Comparison of ENCODE assay signal across 4 fruit fly cellular contexts in genomic region chr3R:21365262-21365661, dm6.
A peak's percentile ranks its signal among the peaks of the same experiment; 100 is the strongest.
TF ChIP-seq lines count a peak whose summit lies in the region.

No protein-coding gene starts in this region.

TF ChIP-seq in whole organism, adult, 20 proteins besides CTCF, POLR2A, EP300 and RAD21 (continued from another document):
- peak; percentile 98 for TF ChIP-seq CG5204 (GFP tag; optimal IDR thresholded peaks at IDR 0.05; lab: Kevin White, UChicago)
- TF ChIP-seq CG14711 (tag; optimal IDR thresholded peaks at IDR 0.05; lab: Kevin White, UChicago): peak; percentile 91

TF ChIP-seq in whole organism, embryonic, 481 proteins besides CTCF, POLR2A, EP300 and RAD21 (continued from another document and continues in another):
- TF ChIP-seq sob (GFP tag; IDR thresholded peaks at IDR 0.05; lab: Robert Waterston, UW) (peak; percentile 95), BtbVII (GFP tag; optimal IDR thresholded peaks at IDR 0.05; lab: Kevin White, UChicago) (peak; percentile 94), CG6272 (GFP tag; IDR thresholded peaks at IDR 0.05; lab: Robert Waterston, UW) (peak; percentile 95), CG16815 (GFP tag; optimal IDR thresholded peaks at IDR 0.05; lab: Kevin White, UChicago) (peak; percentile 98), lmd (GFP tag; IDR thresholded peaks at IDR 0.05; lab: Robert Waterston, UW) (peak; percentile 98), CG15601 (tag; optimal IDR thresholded peaks at IDR 0.05; lab: Kevin White, UChicago) (peak; percentile 93), jigr1 (GFP tag; IDR thresholded peaks at IDR 0.05; lab: Robert Waterston, UW) (peak; percentile 91), sug (tag; optimal IDR thresholded peaks at IDR 0.05; lab: Kevin White, UChicago) (peak; percentile 98), psq (GFP tag; optimal IDR thresholded peaks at IDR 0.05; lab: Kevin White, UChicago) (peak; percentile 79), Abd-B (GFP tag; optimal IDR thresholded peaks at IDR 0.05; lab: Kevin White, UChicago) (peak; percentile 97), CG2129 (GFP tag; IDR thresholded peaks at IDR 0.05; lab: Robert Waterston, UW; ENCODE audit: partially characterized antibody) (no peak), ara (GFP tag; IDR thresholded peaks at IDR 0.05; lab: Robert Waterston, UW) (peak; percentile 83), CG13424 (tag; optimal IDR thresholded peaks at IDR 0.05; lab: Kevin White, UChicago) (peak; percentile 98), CrebB (tag; optimal IDR thresholded peaks at IDR 0.05; lab: Kevin White, UChicago) (peak; percentile 89), jumu (GFP tag; optimal IDR thresholded peaks at IDR 0.05; lab: Kevin White, UChicago) (peak; percentile 93), tgo (GFP tag; IDR thresholded peaks at IDR 0.05; lab: Robert Waterston, UW) (peak; percentile 95), kni (GFP tag; optimal IDR thresholded peaks at IDR 0.05; lab: Kevin White, UChicago) (peak; percentile 94), nerfin-2 (GFP tag; IDR thresholded peaks at IDR 0.05; lab: Robert Waterston, UW; ENCODE audit: partially characterized antibody) (no peak), wdn (GFP tag; IDR thresholded peaks at IDR 0.05; lab: Robert Waterston, UW) (peak; percentile 90), Med (GFP tag; lab: Kevin White, UChicago) (peak; percentile 98), unc-4 (GFP tag; IDR thresholded peaks at IDR 0.05; lab: Robert Waterston, UW; ENCODE audit: partially characterized antibody) (no peak), jing (GFP tag; optimal IDR thresholded peaks at IDR 0.05; lab: Kevin White, UChicago) (peak; percentile 84), Hey (tag; optimal IDR thresholded peaks at IDR 0.05; lab: Kevin White, UChicago) (peak; percentile 84), dysf (GFP tag; IDR thresholded peaks at IDR 0.05; lab: Robert Waterston, UW) (peak; percentile 97), CG12391 (tag; optimal IDR thresholded peaks at IDR 0.05; lab: Kevin White, UChicago) (peak; percentile 96), CG1792 (GFP tag; optimal IDR thresholded peaks at IDR 0.05; lab: Kevin White, UChicago) (peak; percentile 88), CG32767 (GFP tag; IDR thresholded peaks at IDR 0.05; lab: Robert Waterston, UW) (peak; percentile 91), ro (GFP tag; IDR thresholded peaks at IDR 0.05; lab: Robert Waterston, UW) (peak; percentile 72; the same call in 1 of the 2 replicates), Dip3 (GFP tag; optimal IDR thresholded peaks at IDR 0.05; lab: Kevin White, UChicago) (peak; percentile 94), ind (GFP tag; optimal IDR thresholded peaks at IDR 0.05; lab: Kevin White, UChicago) (peak; percentile 98), slbo (GFP tag; IDR thresholded peaks at IDR 0.05; lab: Robert Waterston, UW) (peak; percentile 97), CG9437 (GFP tag; optimal IDR thresholded peaks at IDR 0.05; lab: Kevin White, UChicago) (peak; percentile 91), gce (GFP tag; IDR thresholded peaks at IDR 0.05; lab: Robert Waterston, UW) (peak; percentile 65; the same call in 1 of the 3 replicates), nau (GFP tag; optimal IDR thresholded peaks at IDR 0.05; lab: Kevin White, UChicago) (no peak), zen2 (GFP tag; IDR thresholded peaks at IDR 0.05; lab: Robert Waterston, UW; ENCODE audit: partially characterized antibody) (no peak), CG15269 (tag; optimal IDR thresholded peaks at IDR 0.05; lab: Kevin White, UChicago) (peak; percentile 96), Dip2 (GFP tag; IDR thresholded peaks at IDR 0.05; lab: Robert Waterston, UW) (peak; percentile 73), kah (GFP tag; optimal IDR thresholded peaks at IDR 0.05; lab: Kevin White, UChicago) (peak; percentile 86), CG14014 (GFP tag; IDR thresholded peaks at IDR 0.05; lab: Robert Waterston, UW) (peak; percentile 94), Dref (GFP tag; IDR thresholded peaks at IDR 0.05; lab: Robert Waterston, UW) (0 out of 2 replicates have a peak, but pooled peaks have one; percentile 42), CG11695 (GFP tag; IDR thresholded peaks at IDR 0.05; lab: Robert Waterston, UW) (peak; percentile 92), CG4707 (GFP tag; optimal IDR thresholded peaks at IDR 0.05; lab: Kevin White, UChicago) (peak; percentile 83)

TF ChIP-seq in whole organism, prepupa, 60 proteins besides CTCF, POLR2A, EP300 and RAD21 (continued from another document):
- TF ChIP-seq esn (GFP tag; optimal IDR thresholded peaks at IDR 0.05; lab: Kevin White, UChicago) (peak; percentile 98), OdsH (GFP tag; optimal IDR thresholded peaks at IDR 0.05; lab: Kevin White, UChicago) (peak; percentile 98), Hr38 (GFP tag; optimal IDR thresholded peaks at IDR 0.05; lab: Kevin White, UChicago) (peak; percentile 43), Sox14 (GFP tag; optimal IDR thresholded peaks at IDR 0.05; lab: Kevin White, UChicago) (peak; percentile 98), CG6854 (GFP tag; optimal IDR thresholded peaks at IDR 0.05; lab: Kevin White, UChicago) (peak; percentile 91), CG10669 (GFP tag; optimal IDR thresholded peaks at IDR 0.05; lab: Kevin White, UChicago) (peak; percentile 94), Met (GFP tag; optimal IDR thresholded peaks at IDR 0.05; lab: Kevin White, UChicago) (peak; percentile 97), CG6808 (GFP tag; optimal IDR thresholded peaks at IDR 0.05; lab: Kevin White, UChicago) (peak; percentile 95), eg (GFP tag; IDR thresholded peaks at IDR 0.05; lab: Robert Waterston, UW) (peak; percentile 92; the same call in 2 of the 3 replicates), Lpt (GFP tag; optimal IDR thresholded peaks at IDR 0.05; lab: Kevin White, UChicago) (peak; percentile 93), acj6 (GFP tag; optimal IDR thresholded peaks at IDR 0.05; lab: Kevin White, UChicago) (peak; percentile 98), topi (GFP tag; optimal IDR thresholded peaks at IDR 0.05; lab: Kevin White, UChicago) (peak; percentile 96), CG11902 (GFP tag; optimal IDR thresholded peaks at IDR 0.05; lab: Kevin White, UChicago) (peak; percentile 98), CG15336 (GFP tag; IDR thresholded peaks at IDR 0.05; lab: Robert Waterston, UW) (peak; percentile 92), CG11762 (GFP tag; optimal IDR thresholded peaks at IDR 0.05; lab: Kevin White, UChicago; ENCODE audit: insufficient read depth) (peak; percentile 93), CG6276 (GFP tag; optimal IDR thresholded peaks at IDR 0.05; lab: Kevin White, UChicago) (no peak), Smox (GFP tag; optimal IDR thresholded peaks at IDR 0.05; lab: Kevin White, UChicago) (peak; percentile 97), vri (GFP tag; optimal IDR thresholded peaks at IDR 0.05; lab: Kevin White, UChicago) (no peak), Ets21C (GFP tag; optimal IDR thresholded peaks at IDR 0.05; lab: Kevin White, UChicago) (peak; percentile 96), CG10631 (GFP tag; optimal IDR thresholded peaks at IDR 0.05; lab: Kevin White, UChicago) (peak; percentile 98), CG8319 (GFP tag; optimal IDR thresholded peaks at IDR 0.05; lab: Kevin White, UChicago) (peak; percentile 97), CG11294 (GFP tag; IDR thresholded peaks at IDR 0.05; lab: Robert Waterston, UW) (peak; percentile 93; the same call in 1 of the 2 replicates), CG34406 (GFP tag; optimal IDR thresholded peaks at IDR 0.05; lab: Kevin White, UChicago) (peak; percentile 94), fd59A (GFP tag; optimal IDR thresholded peaks at IDR 0.05; lab: Kevin White, UChicago) (peak; percentile 96), Sox15 (GFP tag; optimal IDR thresholded peaks at IDR 0.05; lab: Kevin White, UChicago) (peak; percentile 97), dsx (GFP tag; optimal IDR thresholded peaks at IDR 0.05; lab: Kevin White, UChicago; ENCODE audit: poor library complexity, severe bottlenecking) (peak; percentile 89), Hr4 (GFP tag; optimal IDR thresholded peaks at IDR 0.05; lab: Kevin White, UChicago) (peak; percentile 98), pdm3 (GFP tag; optimal IDR thresholded peaks at IDR 0.05; lab: Kevin White, UChicago) (peak; percentile 98), CG3032 (tag; optimal IDR thresholded peaks at IDR 0.05; lab: Kevin White, UChicago) (peak; percentile 97), Eip75B (GFP tag; optimal IDR thresholded peaks at IDR 0.05; lab: Kevin White, UChicago) (peak; percentile 95), CG9139 (GFP tag; optimal IDR thresholded peaks at IDR 0.05; lab: Kevin White, UChicago) (peak; percentile 87), Hr39 (GFP tag; optimal IDR thresholded peaks at IDR 0.05; lab: Kevin White, UChicago) (peak; percentile 98), Sox102F (GFP tag; optimal IDR thresholded peaks at IDR 0.05; lab: Kevin White, UChicago) (peak; percentile 95), cyc (GFP tag; optimal IDR thresholded peaks at IDR 0.05; lab: Kevin White, UChicago) (peak; percentile 98), CG32006 (GFP tag; optimal IDR thresholded peaks at IDR 0.05; lab: Kevin White, UChicago) (peak; percentile 97), CG8119 (GFP tag; IDR thresholded peaks at IDR 0.05; lab: Robert Waterston, UW) (peak; percentile 94), Gug (GFP tag; IDR thresholded peaks at IDR 0.05; lab: Robert Waterston, UW) (peak; percentile 94), lz (GFP tag; optimal IDR thresholded peaks at IDR 0.05; lab: Kevin White, UChicago) (peak; percentile 98), fd85E (GFP tag; optimal IDR thresholded peaks at IDR 0.05; lab: Kevin White, UChicago) (peak; percentile 85), CG1621 (tag; optimal IDR thresholded peaks at IDR 0.05; lab: Kevin White, UChicago) (peak; percentile 90)

TF ChIP-seq in whole organism, wandering third instar larva, 38 proteins besides CTCF, POLR2A, EP300 and RAD21 (continued from another document):
- TF ChIP-seq Vsx2 (GFP tag; optimal IDR thresholded peaks at IDR 0.05; lab: Kevin White, UChicago; ENCODE audit: partially characterized antibody) (no peak), CG9705 (GFP tag; optimal IDR thresholded peaks at IDR 0.05; lab: Kevin White, UChicago) (peak; percentile 99), Sp1 (GFP tag; optimal IDR thresholded peaks at IDR 0.05; lab: Kevin White, UChicago) (peak; percentile 96), dsf (GFP tag; optimal IDR thresholded peaks at IDR 0.05; lab: Kevin White, UChicago; ENCODE audit: borderline replicate concordance) (peak; percentile 89), h (GFP tag; optimal IDR thresholded peaks at IDR 0.05; lab: Kevin White, UChicago) (peak; percentile 96), jim (GFP tag; optimal IDR thresholded peaks at IDR 0.05; lab: Kevin White, UChicago) (peak; percentile 46), GATAd (GFP tag; optimal IDR thresholded peaks at IDR 0.05; lab: Kevin White, UChicago) (peak; percentile 43)
